Worm (Caenorhabditis elegans) whole organism, mixed stage, embryonic: ENCODE data around the gene dhs-20.
A peak's percentile ranks its signal among the peaks of the same experiment; 100 is the strongest.

Experiments
- M03D4.4 ChIP-seq: sonication (generic microtip); optimal IDR thresholded peaks from 2 replicates; lab custom pipeline; 2017; ENCODE audit warnings: mild to moderate bottlenecking, missing genetic modification characterization, missing compliant biosample characterization
- bed-3 ChIP-seq: fragments of 200-800 bp; sonication (Bioruptor generic); optimal IDR thresholded peaks from 3 replicates; lab custom pipeline; 2018; ENCODE audit warnings: mild to moderate bottlenecking, missing genetic modification characterization, moderate library complexity, missing compliant biosample characterization
- blmp-1 ChIP-seq: fragments of 150-350 bp; optimal IDR thresholded peaks from 2 replicates; lab custom pipeline; 2014; ENCODE audit warnings: missing biosample characterization, missing genetic modification characterization
- ceh-39 ChIP-seq: fragments of 150-350 bp; optimal IDR thresholded peaks from 2 replicates; lab custom pipeline; 2014; ENCODE audit warnings: missing biosample characterization, missing genetic modification characterization
- ceh-43 ChIP-seq: fragments of 200-800 bp; sonication (Bioruptor generic); optimal IDR thresholded peaks from 2 replicates; lab custom pipeline; 2018; ENCODE audit warnings: mild to moderate bottlenecking, missing genetic modification characterization, moderate library complexity, missing compliant biosample characterization
- ceh-83 ChIP-seq: fragments of 200-800 bp; sonication (Bioruptor generic); optimal IDR thresholded peaks from 2 replicates; lab custom pipeline; 2018; ENCODE audit warnings: mild to moderate bottlenecking, missing genetic modification characterization, missing compliant biosample characterization
- ces-1 ChIP-seq: fragments of 150-350 bp; optimal IDR thresholded peaks from 2 replicates; lab custom pipeline; 2014; ENCODE audit warnings: missing biosample characterization, missing genetic modification reagents, missing genetic modification characterization
- cnd-1 ChIP-seq: fragments of 200-800 bp; sonication (Bioruptor generic); optimal IDR thresholded peaks from 2 replicates; lab custom pipeline; 2018; ENCODE audit warnings: mild to moderate bottlenecking, missing genetic modification characterization, missing compliant biosample characterization
- drap-1 ChIP-seq: fragments of 200-800 bp; sonication (Bioruptor generic); optimal IDR thresholded peaks from 3 replicates; lab custom pipeline; 2018; ENCODE audit warnings: mild to moderate bottlenecking, missing genetic modification characterization, missing compliant biosample characterization
- elt-1 ChIP-seq: sonication (generic microtip); optimal IDR thresholded peaks from 2 replicates; lab custom pipeline; 2017; ENCODE audit warnings: missing genetic modification characterization, mild to moderate bottlenecking, missing compliant biosample characterization, antibody characterized with exemption, moderate library complexity, borderline replicate concordance; ENCODE audit not compliant: insufficient read depth
- elt-3 ChIP-seq: fragments of 150-350 bp; optimal IDR thresholded peaks from 2 replicates; lab custom pipeline; 2014; ENCODE audit warnings: missing biosample characterization, missing genetic modification characterization
- flh-1 ChIP-seq: fragments of 200-800 bp; sonication (Bioruptor generic); optimal IDR thresholded peaks from 2 replicates; lab custom pipeline; 2018; ENCODE audit warnings: mild to moderate bottlenecking, missing genetic modification characterization, moderate library complexity, missing compliant biosample characterization
- ham-2 ChIP-seq: fragments of 200-800 bp; sonication (Bioruptor generic); optimal IDR thresholded peaks from 2 replicates; lab custom pipeline; 2018; ENCODE audit warnings: mild to moderate bottlenecking, missing genetic modification characterization, missing compliant biosample characterization
- hlh-1 ChIP-seq: fragments of 150-350 bp; optimal IDR thresholded peaks from 2 replicates; lab custom pipeline; 2014; ENCODE audit warnings: missing biosample characterization, missing genetic modification reagents, missing genetic modification characterization
- lin-13 ChIP-seq: fragments of 150-350 bp; optimal IDR thresholded peaks from 2 replicates; lab custom pipeline; 2014; ENCODE audit warnings: missing biosample characterization, missing genetic modification characterization
- lin-32 ChIP-seq: fragments of 200-800 bp; sonication (Bioruptor generic); optimal IDR thresholded peaks from 2 replicates; lab custom pipeline; 2018; ENCODE audit warnings: mild to moderate bottlenecking, missing genetic modification characterization, missing compliant biosample characterization
- lsy-2 ChIP-seq: fragments of 150-350 bp; optimal IDR thresholded peaks from 2 replicates; lab custom pipeline; 2014; ENCODE audit warnings: missing biosample characterization, missing genetic modification characterization
- mab-5 ChIP-seq: fragments of 150-350 bp; optimal IDR thresholded peaks from 2 replicates; lab custom pipeline; 2014; ENCODE audit warnings: missing biosample characterization, missing genetic modification characterization
- mep-1 ChIP-seq: fragments of 150-350 bp; optimal IDR thresholded peaks from 2 replicates; lab custom pipeline; 2017; ENCODE audit warnings: missing biosample characterization, missing genetic modification reagents, missing genetic modification characterization, inconsistent platforms
- mls-2 ChIP-seq: sonication (generic microtip); optimal IDR thresholded peaks from 2 replicates; lab custom pipeline; 2016; ENCODE audit warnings: mild to moderate bottlenecking, missing genetic modification characterization, moderate library complexity, missing compliant biosample characterization
- nhr-12 ChIP-seq: fragments of 150-350 bp; optimal IDR thresholded peaks from 2 replicates; lab custom pipeline; 2014; ENCODE audit warnings: missing biosample characterization, missing genetic modification characterization
- nhr-2 ChIP-seq: fragments of 150-350 bp; optimal IDR thresholded peaks from 2 replicates; lab custom pipeline; 2014; ENCODE audit warnings: missing biosample characterization, missing genetic modification characterization
- nhr-237 ChIP-seq: fragments of 150-350 bp; optimal IDR thresholded peaks from 2 replicates; lab custom pipeline; 2014; ENCODE audit warnings: missing biosample characterization, missing genetic modification characterization
- nhr-28 ChIP-seq: fragments of 150-350 bp; optimal IDR thresholded peaks from 2 replicates; lab custom pipeline; 2014; ENCODE audit warnings: missing biosample characterization, missing genetic modification characterization
- nhr-76 ChIP-seq: sonication (generic microtip); optimal IDR thresholded peaks from 2 replicates; lab custom pipeline; 2017; ENCODE audit warnings: missing biosample characterization, missing genetic modification characterization
- pha-4 ChIP-seq: fragments of 150-350 bp; optimal IDR thresholded peaks from 2 replicates; lab custom pipeline; 2018; ENCODE audit warnings: missing biosample characterization, missing genetic modification reagents, missing genetic modification characterization
- sem-2 ChIP-seq: fragments of 200-800 bp; sonication (Bioruptor generic); optimal IDR thresholded peaks from 2 replicates; lab custom pipeline; 2018; ENCODE audit warnings: mild to moderate bottlenecking, missing genetic modification characterization, missing compliant biosample characterization
- snpc-4 ChIP-seq: fragments of 150-350 bp; optimal IDR thresholded peaks from 2 replicates; lab custom pipeline; 2014; ENCODE audit warnings: missing biosample characterization, missing genetic modification characterization
- sptf-1 ChIP-seq: sonication (generic microtip); optimal IDR thresholded peaks from 2 replicates; lab custom pipeline; 2017; ENCODE audit warnings: mild to moderate bottlenecking, missing genetic modification characterization, moderate library complexity, missing compliant biosample characterization
- tbx-8 ChIP-seq: fragments of 200-800 bp; sonication (Bioruptor generic); optimal IDR thresholded peaks from 2 replicates; lab custom pipeline; 2018; ENCODE audit warnings: mild to moderate bottlenecking, missing genetic modification characterization, moderate library complexity, missing compliant biosample characterization
- unc-120 ChIP-seq: sonication (generic microtip); optimal IDR thresholded peaks from 2 replicates; lab custom pipeline; 2017; ENCODE audit warnings: missing genetic modification characterization, missing compliant biosample characterization; ENCODE audit not compliant: poor library complexity, severe bottlenecking
- unc-39 ChIP-seq: fragments of 150-350 bp; optimal IDR thresholded peaks from 2 replicates; lab custom pipeline; 2014; ENCODE audit warnings: missing biosample characterization, missing genetic modification characterization
- unc-62 ChIP-seq: fragments of 150-350 bp; optimal IDR thresholded peaks from 2 replicates; lab custom pipeline; 2014; ENCODE audit warnings: missing biosample characterization, missing genetic modification reagents, missing genetic modification characterization
- zip-8 ChIP-seq: fragments of 150-350 bp; optimal IDR thresholded peaks from 2 replicates; lab custom pipeline; 2014; ENCODE audit warnings: missing biosample characterization, missing genetic modification characterization
- ztf-11 ChIP-seq: fragments of 150-350 bp; optimal IDR thresholded peaks from 2 replicates; lab custom pipeline; 2014; ENCODE audit warnings: missing biosample characterization, missing genetic modification characterization

Gene dhs-20

DNA sequence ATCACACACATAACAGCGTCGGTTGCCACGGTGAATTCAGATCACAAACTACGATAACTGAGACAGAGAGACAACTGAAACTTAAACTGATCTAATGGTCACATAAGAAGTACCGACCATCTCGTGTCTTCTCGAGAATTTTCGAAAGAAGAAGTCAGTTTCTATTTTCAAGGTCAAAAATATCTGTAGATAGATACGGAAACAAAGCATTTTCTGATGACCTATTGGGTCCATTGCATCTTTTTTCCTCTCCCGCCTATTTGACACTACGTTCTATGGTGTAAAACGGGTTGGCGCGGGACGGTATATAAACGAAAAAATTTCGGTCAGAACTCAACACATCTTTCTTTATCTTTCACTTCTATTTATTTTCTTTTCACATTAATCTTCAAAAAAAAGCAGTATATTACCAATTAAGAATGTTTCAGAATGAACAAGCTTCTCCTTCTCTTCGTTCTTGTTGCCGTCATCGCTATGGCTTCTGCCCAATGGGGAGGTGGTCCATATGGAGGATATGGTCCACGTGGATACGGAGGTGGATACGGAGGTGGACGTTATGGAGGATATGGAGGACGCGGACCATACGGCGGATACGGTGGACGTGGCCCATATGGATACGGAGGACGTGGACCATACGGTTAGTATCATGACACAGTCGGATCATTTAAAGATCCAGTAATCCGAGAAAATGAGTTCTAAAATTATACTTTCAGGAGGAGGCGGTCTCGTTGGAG, 11.8 kb upstream of the dhs-20 start, which contains the start of gene nlp-24:
Gene nlp-24, plus strand, starts transcription at position 429 of the 734 bp plus-strand sequence.
- TF ChIP-seq nhr-12 (tag; lab: Kevin White, UChicago) (no peak), ham-2 (GFP tag; lab: Kevin White, UChicago) (no peak), unc-62 (no peak), cnd-1 (tag; lab: Kevin White, UChicago) (no peak), ceh-83 (GFP tag; lab: Kevin White, UChicago) (no peak), unc-120 (tag; lab: Kevin White, UChicago) (no peak), drap-1 (GFP tag; lab: Kevin White, UChicago) (no peak), lsy-2 (no peak), hlh-1 (tag; lab: Kevin White, UChicago) (no peak), unc-39 (tag; lab: Kevin White, UChicago) (no peak)

DNA sequence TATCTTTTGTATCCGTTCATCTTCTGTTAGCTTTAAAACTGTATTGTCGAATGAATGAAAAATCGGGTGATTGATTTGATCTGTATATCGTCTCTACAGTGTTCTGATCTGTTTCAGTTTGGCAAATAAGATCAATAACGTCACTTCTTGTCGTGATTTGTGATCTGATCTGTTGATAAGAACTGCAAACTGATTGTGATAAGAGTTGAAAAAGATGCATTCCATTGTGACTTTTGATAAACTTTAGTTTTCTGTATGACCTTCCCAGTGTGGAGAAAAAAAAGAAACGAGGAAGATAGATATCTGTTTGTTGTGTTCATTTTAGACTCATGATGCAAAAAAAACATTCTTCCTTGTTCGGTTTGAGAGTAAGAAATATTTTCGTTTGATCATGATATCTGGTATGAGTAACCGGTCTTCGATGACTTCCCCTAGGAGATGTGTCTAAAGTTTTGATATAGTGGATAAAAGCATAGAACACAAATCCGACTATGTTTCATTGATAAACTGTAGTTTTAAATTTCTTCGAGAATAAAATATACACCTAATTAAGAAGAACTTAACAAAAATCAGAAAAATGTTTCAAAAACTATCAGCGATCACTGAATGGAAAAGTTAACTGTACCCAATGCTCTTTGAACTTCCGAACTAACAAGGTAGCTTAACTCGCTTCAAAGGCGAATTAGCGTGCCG, 10.6 kb upstream of the dhs-20 start:
- TF ChIP-seq drap-1 (GFP tag; lab: Kevin White, UChicago): no peak
- no peak for TF ChIP-seq nhr-28 (tag; lab: Kevin White, UChicago)
- TF ChIP-seq elt-1: peak; percentile 67
- no peak for TF ChIP-seq mls-2 (tag; lab: Kevin White, UChicago)
- TF ChIP-seq ces-1 (GFP tag; lab: Kevin White, UChicago): no peak
- TF ChIP-seq tbx-8: no peak

DNA sequence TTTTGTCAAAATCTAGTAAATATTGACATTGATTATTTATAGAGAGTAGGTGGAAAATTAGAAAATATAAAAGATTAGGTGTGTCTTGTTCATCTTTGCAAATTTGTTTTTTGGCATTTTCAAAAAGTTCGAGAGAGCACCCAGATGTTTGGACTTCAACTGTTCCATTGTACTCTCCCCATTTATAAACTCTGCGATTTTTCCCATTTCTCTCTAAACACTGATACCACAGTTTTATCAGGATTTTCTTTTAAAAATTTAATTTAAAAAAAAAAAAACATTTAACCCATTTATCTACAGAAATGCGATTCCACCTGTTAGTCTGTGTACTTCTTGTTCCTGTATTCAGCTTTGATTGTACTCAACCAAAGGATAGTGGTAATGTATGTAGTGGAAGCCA, 8.6 kb upstream of the dhs-20 start, which contains the start of gene tag-290:
Gene tag-290, plus strand, starts transcription at position 301 of the 400 bp plus-strand sequence.
- no peak for TF ChIP-seq nhr-12 (tag; lab: Kevin White, UChicago)
- no peak for TF ChIP-seq mep-1
- TF ChIP-seq snpc-4 (tag; lab: Kevin White, UChicago): no peak

DNA sequence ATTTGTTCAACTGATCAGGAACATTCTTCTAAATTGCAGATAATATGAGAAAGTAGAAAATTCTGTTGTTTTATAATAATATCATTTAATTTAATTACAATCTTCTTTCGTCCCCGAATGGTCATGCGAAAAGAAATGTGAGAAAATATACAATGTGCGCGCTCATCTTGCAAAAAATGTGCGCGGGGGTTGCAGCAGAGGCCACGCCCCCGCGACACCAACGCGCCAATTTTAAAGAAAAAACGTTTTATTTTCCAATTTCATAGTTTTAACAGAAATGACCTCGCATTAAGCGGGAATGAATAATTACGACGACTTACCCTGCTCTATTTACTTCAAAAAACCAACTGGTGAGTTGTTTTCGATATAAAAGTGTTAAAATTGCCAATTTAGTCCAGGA, 6.1 kb upstream of the dhs-20 start, which contains the start of gene sas-5:
Gene sas-5, plus strand, starts transcription at position 257 of the 400 bp plus-strand sequence.
- peak; percentile 6 for TF ChIP-seq lin-13 (tag; lab: Kevin White, UChicago)
- peak; percentile 92 for TF ChIP-seq unc-120 (tag; lab: Kevin White, UChicago)
- TF ChIP-seq ceh-39 (tag; lab: Kevin White, UChicago): no peak
- peak; percentile 94 for TF ChIP-seq sptf-1
- no peak for TF ChIP-seq nhr-2 (tag; lab: Kevin White, UChicago)
- TF ChIP-seq cnd-1 (tag; lab: Kevin White, UChicago): peak; percentile 73
- TF ChIP-seq mab-5 (tag; lab: Kevin White, UChicago): peak; percentile 18
- peak; percentile 5 for TF ChIP-seq nhr-28 (tag; lab: Kevin White, UChicago)
- peak; percentile 37 for TF ChIP-seq nhr-12 (tag; lab: Kevin White, UChicago)
- TF ChIP-seq lsy-2: peak; percentile 73
- peak; percentile 53 for TF ChIP-seq nhr-237 (tag; lab: Kevin White, UChicago)
- TF ChIP-seq hlh-1 (tag; lab: Kevin White, UChicago): peak; percentile 83
- peak; percentile 89 for TF ChIP-seq mls-2 (tag; lab: Kevin White, UChicago)
- peak; percentile 48 for TF ChIP-seq lin-32 (GFP tag; lab: Kevin White, UChicago)
- TF ChIP-seq bed-3 (GFP tag; lab: Kevin White, UChicago): peak; percentile 62
- peak; percentile 75 for TF ChIP-seq flh-1 (GFP tag; lab: Kevin White, UChicago)
- no peak for TF ChIP-seq zip-8 (tag; lab: Kevin White, UChicago)
- TF ChIP-seq drap-1 (GFP tag; lab: Kevin White, UChicago): peak; percentile 88
- TF ChIP-seq mep-1: peak; percentile 70
- peak; percentile 19 for TF ChIP-seq nhr-76
- TF ChIP-seq elt-1: peak; percentile 5
- no peak for TF ChIP-seq snpc-4 (tag; lab: Kevin White, UChicago)
- TF ChIP-seq elt-3 (tag; lab: Kevin White, UChicago): peak; percentile 12
- peak; percentile 45 for TF ChIP-seq blmp-1 (tag; lab: Kevin White, UChicago)
- no peak for TF ChIP-seq unc-62
- peak; percentile 51 for TF ChIP-seq sem-2 (GFP tag; lab: Kevin White, UChicago)
- peak; percentile 55 for TF ChIP-seq ham-2 (GFP tag; lab: Kevin White, UChicago)
- TF ChIP-seq tbx-8: peak; percentile 80
- peak; percentile 77 for TF ChIP-seq ztf-11 (tag; lab: Kevin White, UChicago)
- TF ChIP-seq pha-4 (tag; lab: Kevin White, UChicago): peak; percentile 37
- TF ChIP-seq ces-1 (GFP tag; lab: Kevin White, UChicago): peak; percentile 55
- TF ChIP-seq ceh-83 (GFP tag; lab: Kevin White, UChicago): peak; percentile 81
- no peak for TF ChIP-seq ceh-43 (GFP tag; lab: Kevin White, UChicago)
- no peak for TF ChIP-seq unc-39 (tag; lab: Kevin White, UChicago)
- peak; percentile 87 for TF ChIP-seq M03D4.4 (tag; lab: Kevin White, UChicago)
